Fruit fly (Drosophila melanogaster): ENCODE results near the gene CG1146.
A peak's percentile ranks its signal among the peaks of the same experiment; 100 is the strongest.

The CG1146 gene

dm6 chr3L:2531386-2532176 is 43.0 kb downstream of the CG1146 start (continued):
- TF ChIP-seq CG17912 (GFP tag; optimal IDR thresholded peaks at IDR 0.05) (peak; percentile 66), CG7786 (GFP tag; optimal IDR thresholded peaks at IDR 0.05) (peak; percentile 37), ERR (GFP tag; optimal IDR thresholded peaks at IDR 0.05) (no peak), Abd-B (GFP tag; optimal IDR thresholded peaks at IDR 0.05) (peak; percentile 44), CG17385 (GFP tag; optimal IDR thresholded peaks at IDR 0.05) (peak; percentile 68), ATbp (GFP tag; optimal IDR thresholded peaks at IDR 0.05) (peak; percentile 90), CG12299 (tag; optimal IDR thresholded peaks at IDR 0.05) (peak; percentile 69), exex (tag; optimal IDR thresholded peaks at IDR 0.05) (peak; percentile 62), Hmr (GFP tag; optimal IDR thresholded peaks at IDR 0.05) (peak; percentile 73), CG3995 (GFP tag; optimal IDR thresholded peaks at IDR 0.05) (peak; percentile 16), ken (GFP tag; IDR thresholded peaks at IDR 0.05) (peak; percentile 77), CG12155 (GFP tag; optimal IDR thresholded peaks at IDR 0.05) (peak; percentile 55), CG14710 (tag; optimal IDR thresholded peaks at IDR 0.05) (peak; percentile 65), Sox102F (GFP tag; optimal IDR thresholded peaks at IDR 0.05) (peak; percentile 66), ash1 (GFP tag; optimal IDR thresholded peaks at IDR 0.05) (no peak), Dref (GFP tag; IDR thresholded peaks at IDR 0.05) (peak; percentile 42), CG6765 (GFP tag; optimal IDR thresholded peaks at IDR 0.05) (peak; percentile 42), al (GFP tag; IDR thresholded peaks at IDR 0.05) (peak; percentile 64), CG11723 (GFP tag; optimal IDR thresholded peaks at IDR 0.05) (peak; percentile 68), Nf-YB (GFP tag; optimal IDR thresholded peaks at IDR 0.05) (peak; percentile 72), CG17359 (tag; optimal IDR thresholded peaks at IDR 0.05) (peak; percentile 55), CG4730 (GFP tag; IDR thresholded peaks at IDR 0.05) (peak; percentile 67), CG6272 (GFP tag; IDR thresholded peaks at IDR 0.05) (peak; percentile 61), croc (GFP tag; conservative IDR thresholded peaks at IDR 0.05) (peak; percentile 18; the same call in 1 of the 3 replicates), ara (GFP tag; IDR thresholded peaks at IDR 0.05) (peak; percentile 79), caup (GFP tag; optimal IDR thresholded peaks at IDR 0.05; ENCODE audit: severe bottlenecking) (peak; percentile 78), jigr1 (GFP tag; IDR thresholded peaks at IDR 0.05) (peak; percentile 69; the same call in 2 of the 3 replicates), CG18262 (tag; optimal IDR thresholded peaks at IDR 0.05) (peak; percentile 76), crp (GFP tag; optimal IDR thresholded peaks at IDR 0.05) (peak in 1 of 2 experiments; percentile 31), corto (GFP tag; optimal IDR thresholded peaks at IDR 0.05) (peak; percentile 10), gro (GFP tag; optimal IDR thresholded peaks at IDR 0.05) (peak; percentile 76), CG15696 (tag; optimal IDR thresholded peaks at IDR 0.05) (peak; percentile 73), CG30403 (GFP tag; optimal IDR thresholded peaks at IDR 0.05) (peak; percentile 36), MTF-1 (GFP tag; optimal IDR thresholded peaks at IDR 0.05; ENCODE audit: borderline replicate concordance) (peak; percentile 63), schlank (tag; optimal IDR thresholded peaks at IDR 0.05) (peak; percentile 46), Usf (GFP tag; optimal IDR thresholded peaks at IDR 0.05) (peak; percentile 50), CG10565 (GFP tag; optimal IDR thresholded peaks at IDR 0.05) (no peak), zfh1 (GFP tag; IDR thresholded peaks at IDR 0.05) (peak; percentile 78), CG31365 (tag; optimal IDR thresholded peaks at IDR 0.05) (peak; percentile 98), danr (GFP tag; IDR thresholded peaks at IDR 0.05) (peak; percentile 18; the same call in 1 of the 2 replicates), ftz-f1 (GFP tag; optimal IDR thresholded peaks at IDR 0.05) (peak; percentile 16), lola (GFP tag; optimal IDR thresholded peaks at IDR 0.05) (peak in 1 of 3 experiments; percentile 79), her (GFP tag; optimal IDR thresholded peaks at IDR 0.05) (peak; percentile 11), CG4707 (GFP tag; optimal IDR thresholded peaks at IDR 0.05) (peak; percentile 74), CG2875 (GFP tag; optimal IDR thresholded peaks at IDR 0.05) (peak; percentile 79), D19B (GFP tag; optimal IDR thresholded peaks at IDR 0.05) (peak; percentile 60), lab (GFP tag; optimal IDR thresholded peaks at IDR 0.05) (peak; percentile 87), usp (GFP tag; optimal IDR thresholded peaks at IDR 0.05) (no peak)
